Worm (Caenorhabditis elegans): ENCODE data around the gene bath-41.

- TF ChIP-seq nhr-237 (tag; optimal IDR thresholded peaks at IDR 0.05) (no peak), fkh-4 (tag; optimal IDR thresholded peaks at IDR 0.05; ENCODE audit: borderline replicate concordance) (no peak), fos-1 (tag; optimal IDR thresholded peaks at IDR 0.05) (no peak), ama-1 (optimal IDR thresholded peaks at IDR 0.05) (no peak)
Observed at ce11 chrIII:6709983-6710382, 12.1 kb downstream of the bath-41 start, which contains the start of gene isw-1.
